Worm (Caenorhabditis elegans): ENCODE data around the gene R160.3.

DNA sequence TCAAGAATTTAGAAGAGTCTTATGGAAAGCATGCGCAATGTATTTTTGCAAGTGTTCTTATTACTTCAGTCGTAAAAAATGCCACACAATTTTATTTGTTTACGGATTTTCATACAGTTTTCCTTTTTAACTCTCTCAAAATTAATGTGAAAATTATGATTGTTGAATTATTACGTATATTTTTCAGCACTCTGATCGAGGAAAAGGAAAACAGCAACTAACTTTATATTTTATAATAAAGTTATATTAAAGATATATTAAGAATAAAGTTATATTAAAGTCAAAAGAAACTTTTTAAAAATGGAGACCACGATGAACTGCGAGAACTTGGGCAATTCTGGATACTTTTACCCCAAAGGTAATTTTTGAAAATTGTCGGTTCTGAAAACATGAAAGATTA is 15.9 kb downstream of the R160.3 start, which contains the start of gene F14H12.2:
- no peak for TF ChIP-seq him-1 (tag; optimal IDR thresholded peaks at IDR 0.05)
- no peak for TF ChIP-seq dao-5 (tag; optimal IDR thresholded peaks at IDR 0.05)
- no peak for TF ChIP-seq W03F9.2 (tag; optimal IDR thresholded peaks at IDR 0.05)

Measured in whole organism, L4/young adult.